Worm (Caenorhabditis elegans): ENCODE results near the gene H17B01.2.

DNA sequence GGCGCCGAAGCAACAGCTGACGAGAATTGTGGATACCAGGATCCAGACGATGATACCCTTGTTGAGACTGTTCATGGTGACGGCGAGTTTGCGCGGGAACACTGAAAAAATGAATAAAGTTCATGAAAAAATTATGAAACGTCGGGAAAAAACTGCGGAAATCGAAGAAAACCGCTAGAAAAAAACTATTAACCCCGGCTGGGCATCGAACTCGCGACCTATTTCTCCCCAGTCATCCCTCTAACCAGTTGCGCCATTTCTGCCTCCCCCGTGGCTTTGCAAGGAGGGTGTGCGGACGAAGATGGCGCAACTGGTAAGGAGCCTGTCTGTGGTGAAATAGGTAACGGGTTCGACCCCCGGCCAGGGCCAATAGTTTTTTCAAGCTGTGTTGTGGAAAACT lies 3.1 kb downstream of the H17B01.2 start, which contains the start of gene H17B01.5:
- TF ChIP-seq tbx-11 (GFP tag; IDR thresholded peaks at IDR 0.05): no peak
- TF ChIP-seq B0310.2 (tag; optimal IDR thresholded peaks at IDR 0.05): no peak
- no peak for TF ChIP-seq ama-1 (optimal IDR thresholded peaks at IDR 0.05)
- TF ChIP-seq ets-7 (tag; optimal IDR thresholded peaks at IDR 0.05): no peak
- TF ChIP-seq hmbx-1 (tag; optimal IDR thresholded peaks at IDR 0.05): no peak
- TF ChIP-seq flt-1 (GFP tag; IDR thresholded peaks at IDR 0.05): no peak
- TF ChIP-seq F13C5.2 (tag; optimal IDR thresholded peaks at IDR 0.05): no peak
- no peak for TF ChIP-seq pes-1 (GFP tag; IDR thresholded peaks at IDR 0.05)
- no peak for TF ChIP-seq ceh-13 (GFP tag; optimal IDR thresholded peaks at IDR 0.05)
- TF ChIP-seq hmg-4 (GFP tag; optimal IDR thresholded peaks at IDR 0.05): no peak
- TF ChIP-seq aly-1 (tag; optimal IDR thresholded peaks at IDR 0.05): no peak
- TF ChIP-seq hnd-1 (tag; optimal IDR thresholded peaks at IDR 0.05): no peak
- TF ChIP-seq tra-4 (tag; optimal IDR thresholded peaks at IDR 0.05): no peak
- TF ChIP-seq scrt-1 (GFP tag; IDR thresholded peaks at IDR 0.05): no peak
